Fruit fly (Drosophila melanogaster) whole organism, prepupa: ENCODE measurements around the gene bys.
A peak's percentile ranks its signal among the peaks of the same experiment; 100 is the strongest.

Experiments
- Blimp-1 ChIP-seq: fragments of 200-800 bp; sonication (Bioruptor generic); optimal IDR thresholded peaks from 3 replicates; lab custom pipeline; 2017; ENCODE audit warnings: missing biosample characterization, missing genetic modification characterization, mild to moderate bottlenecking, moderate library complexity, missing genetic modification reagents
- CG10669 ChIP-seq: fragments of 200-800 bp; sonication (Bioruptor generic); optimal IDR thresholded peaks from 3 replicates; lab custom pipeline; 2018; ENCODE audit warnings: missing biosample characterization, mild to moderate bottlenecking, missing genetic modification characterization, moderate library complexity
- CG11294 ChIP-seq: fragments of 200-800 bp; sonication (Bioruptor generic); IDR thresholded peaks from 2 replicates; pipeline ENCODE4 v1.3.6; 2022; ENCODE audit warnings: missing biosample characterization, missing genetic modification characterization
- CG11902 ChIP-seq: fragments of 200-800 bp; sonication (Bioruptor generic); optimal IDR thresholded peaks from 3 replicates; lab custom pipeline; 2016; ENCODE audit warnings: missing biosample characterization, missing genetic modification characterization
- CG1621 ChIP-seq: fragments of 200-800 bp; sonication (Bioruptor generic); optimal IDR thresholded peaks from 3 replicates; lab custom pipeline; 2018; ENCODE audit warnings: missing biosample characterization, mild to moderate bottlenecking, missing genetic modification characterization
- CG16779 ChIP-seq: fragments of 200-800 bp; sonication (Bioruptor generic); optimal IDR thresholded peaks from 3 replicates; lab custom pipeline; 2017; ENCODE audit warnings: missing biosample characterization, mild to moderate bottlenecking, missing genetic modification characterization
- CG3032 ChIP-seq: fragments of 200-800 bp; optimal IDR thresholded peaks from 2 replicates; lab custom pipeline; 2019; ENCODE audit warnings: missing biosample characterization, mild to moderate bottlenecking, missing genetic modification characterization, moderate library complexity
- CG34406 ChIP-seq: fragments of 200-800 bp; sonication (Bioruptor generic); optimal IDR thresholded peaks from 3 replicates; lab custom pipeline; 2016; ENCODE audit warnings: missing biosample characterization, missing genetic modification characterization
- CG4318 ChIP-seq: fragments of 200-800 bp; sonication (Bioruptor generic); optimal IDR thresholded peaks from 3 replicates; lab custom pipeline; 2017; ENCODE audit warnings: missing biosample characterization, mild to moderate bottlenecking, missing genetic modification characterization
- CG6792 ChIP-seq: fragments of 200-800 bp; sonication (Bioruptor generic); optimal IDR thresholded peaks from 3 replicates; lab custom pipeline; 2016; ENCODE audit warnings: missing biosample characterization, missing genetic modification characterization
- CG6808 ChIP-seq: fragments of 200-800 bp; sonication (Bioruptor generic); optimal IDR thresholded peaks from 3 replicates; lab custom pipeline; 2017; ENCODE audit warnings: missing biosample characterization, missing genetic modification characterization, mild to moderate bottlenecking, moderate library complexity, missing genetic modification reagents
- CG6854 ChIP-seq: fragments of 200-800 bp; sonication (Bioruptor generic); optimal IDR thresholded peaks from 2 replicates; lab custom pipeline; 2017; ENCODE audit warnings: missing biosample characterization, mild to moderate bottlenecking, missing genetic modification characterization
- CG8319 ChIP-seq: fragments of 200-800 bp; sonication (Bioruptor generic); optimal IDR thresholded peaks from 3 replicates; lab custom pipeline; 2016; ENCODE audit warnings: missing biosample characterization, missing genetic modification characterization
- CG8632 ChIP-seq: fragments of 200-800 bp; sonication (Bioruptor generic); optimal IDR thresholded peaks from 3 replicates; lab custom pipeline; 2016; ENCODE audit warnings: missing biosample characterization, missing genetic modification characterization
- CG9139 ChIP-seq: fragments of 200-800 bp; sonication (Bioruptor generic); optimal IDR thresholded peaks from 3 replicates; lab custom pipeline; 2017; ENCODE audit warnings: missing biosample characterization, mild to moderate bottlenecking, missing genetic modification characterization
- Eip78C ChIP-seq: fragments of 200-800 bp; sonication (Bioruptor generic); peaks from one replicate; lab custom pipeline; 2016; ENCODE audit warnings: missing biosample characterization, missing genetic modification characterization
- Eip93F ChIP-seq: fragments of 200-800 bp; sonication (Bioruptor generic); optimal IDR thresholded peaks from 2 replicates; lab custom pipeline; 2016; ENCODE audit warnings: missing biosample characterization, mild to moderate bottlenecking, missing genetic modification characterization
- Ets96B ChIP-seq: fragments of 200-800 bp; optimal IDR thresholded peaks from 2 replicates; lab custom pipeline; 2019; ENCODE audit warnings: missing biosample characterization, mild to moderate bottlenecking, missing genetic modification characterization, moderate library complexity
- Gug ChIP-seq: fragments of 200-800 bp; sonication (Bioruptor generic); IDR thresholded peaks from 2 replicates; pipeline ENCODE4 v1.3.6; 2022; ENCODE audit warnings: missing biosample characterization, missing genetic modification characterization
- Hr38 ChIP-seq: sonication (Bioruptor generic); optimal IDR thresholded peaks from 2 replicates; lab custom pipeline; 2016; ENCODE audit warnings: missing biosample characterization, missing genetic modification characterization
- Hr39 ChIP-seq: fragments of 200-800 bp; sonication (Bioruptor generic); optimal IDR thresholded peaks from 2 replicates; lab custom pipeline; 2016; ENCODE audit warnings: missing biosample characterization, missing genetic modification characterization
- Hr4 ChIP-seq: fragments of 200-800 bp; sonication (Bioruptor generic); optimal IDR thresholded peaks from 3 replicates; lab custom pipeline; 2016; ENCODE audit warnings: missing biosample characterization, missing genetic modification characterization
- Lpt ChIP-seq: fragments of 200-800 bp; sonication (Bioruptor generic); optimal IDR thresholded peaks from 3 replicates; lab custom pipeline; 2016; ENCODE audit warnings: missing biosample characterization, missing genetic modification characterization
- Met ChIP-seq: fragments of 200-800 bp; sonication (Bioruptor generic); optimal IDR thresholded peaks from 3 replicates; lab custom pipeline; 2016; ENCODE audit warnings: missing biosample characterization, missing genetic modification characterization
- OdsH ChIP-seq: fragments of 200-800 bp; sonication (Bioruptor generic); optimal IDR thresholded peaks from 3 replicates; lab custom pipeline; 2016; ENCODE audit warnings: missing biosample characterization, missing genetic modification characterization
- Sox102F ChIP-seq: fragments of 200-800 bp; sonication (Bioruptor generic); optimal IDR thresholded peaks from 2 replicates; lab custom pipeline; 2016; ENCODE audit warnings: missing biosample characterization, mild to moderate bottlenecking, missing genetic modification characterization
- Sox14 ChIP-seq: fragments of 200-800 bp; sonication (Bioruptor generic); optimal IDR thresholded peaks from 3 replicates; lab custom pipeline; 2016; ENCODE audit warnings: missing biosample characterization, missing genetic modification characterization
- Sox15 ChIP-seq: fragments of 200-800 bp; sonication (Bioruptor generic); optimal IDR thresholded peaks from 3 replicates; lab custom pipeline; 2016; ENCODE audit warnings: missing biosample characterization, missing genetic modification characterization
- achi ChIP-seq: fragments of 200-800 bp; sonication (Bioruptor generic); optimal IDR thresholded peaks from 3 replicates; lab custom pipeline; 2016; ENCODE audit warnings: missing biosample characterization, missing genetic modification characterization
- acj6 ChIP-seq: fragments of 200-800 bp; sonication (Bioruptor generic); optimal IDR thresholded peaks from 3 replicates; lab custom pipeline; 2016; ENCODE audit warnings: missing biosample characterization, missing genetic modification characterization
- cyc ChIP-seq: fragments of 200-800 bp; sonication (Bioruptor generic); optimal IDR thresholded peaks from 3 replicates; lab custom pipeline; 2016; ENCODE audit warnings: missing biosample characterization, missing genetic modification characterization
- dac ChIP-seq: fragments of 200-800 bp; sonication (Bioruptor generic); optimal IDR thresholded peaks from 2 replicates; lab custom pipeline; 2017; ENCODE audit warnings: missing biosample characterization, mild to moderate bottlenecking, missing genetic modification characterization
- dsx ChIP-seq: fragments of 200-800 bp; optimal IDR thresholded peaks from 3 replicates; lab custom pipeline; 2019; ENCODE audit warnings: missing biosample characterization, mild to moderate bottlenecking, missing genetic modification characterization, moderate library complexity; ENCODE audit not compliant: poor library complexity, severe bottlenecking
- eg ChIP-seq: fragments of 200-800 bp; sonication (Bioruptor generic); IDR thresholded peaks from 3 replicates; pipeline ENCODE4 v1.3.6; 2022; ENCODE audit warnings: missing biosample characterization, missing genetic modification characterization
- esn ChIP-seq: fragments of 200-800 bp; sonication (Bioruptor generic); optimal IDR thresholded peaks from 2 replicates; lab custom pipeline; 2016; ENCODE audit warnings: missing biosample characterization, mild to moderate bottlenecking, missing genetic modification characterization, moderate library complexity
- fd59A ChIP-seq: fragments of 200-800 bp; sonication (Bioruptor generic); optimal IDR thresholded peaks from 2 replicates; lab custom pipeline; 2017; ENCODE audit warnings: missing biosample characterization, mild to moderate bottlenecking, missing genetic modification characterization, missing genetic modification reagents
- fd85E ChIP-seq: fragments of 200-800 bp; sonication (Bioruptor generic); optimal IDR thresholded peaks from 3 replicates; lab custom pipeline; 2016; ENCODE audit warnings: missing biosample characterization, missing genetic modification characterization
- fkh ChIP-seq: fragments of 200-800 bp; sonication (Bioruptor generic); optimal IDR thresholded peaks from 3 replicates; lab custom pipeline; 2017; ENCODE audit warnings: missing biosample characterization, mild to moderate bottlenecking, missing genetic modification characterization, moderate library complexity
- lz ChIP-seq: fragments of 200-800 bp; sonication (Bioruptor generic); optimal IDR thresholded peaks from 3 replicates; lab custom pipeline; 2016; ENCODE audit warnings: missing biosample characterization, missing genetic modification characterization
- net ChIP-seq: fragments of 200-800 bp; sonication (Bioruptor generic); optimal IDR thresholded peaks from 3 replicates; lab custom pipeline; 2016; ENCODE audit warnings: missing biosample characterization, missing genetic modification characterization
- pdm3 ChIP-seq: fragments of 200-800 bp; sonication (Bioruptor generic); optimal IDR thresholded peaks from 3 replicates; lab custom pipeline; 2016; ENCODE audit warnings: missing biosample characterization, missing genetic modification characterization
- salr ChIP-seq, 2 experiments: fragments of 200-800 bp; sonication (Bioruptor generic); optimal IDR thresholded peaks; 3 replicates each; lab custom pipeline; 2016 to 2018; ENCODE audit warnings: missing biosample characterization in 2 of 2, missing genetic modification characterization in 2 of 2, mild to moderate bottlenecking in 1 of 2
- spab ChIP-seq: fragments of 200-800 bp; sonication (Bioruptor generic); optimal IDR thresholded peaks from 2 replicates; lab custom pipeline; 2017; ENCODE audit warnings: missing biosample characterization, mild to moderate bottlenecking, missing genetic modification characterization, missing genetic modification reagents
- ss ChIP-seq, 2 experiments: fragments of 200-800 bp; sonication (Bioruptor generic); optimal IDR thresholded peaks; 2 replicates in 1 of 2; 3 replicates in 1 of 2; lab custom pipeline; 2017 to 2018; ENCODE audit warnings: mild to moderate bottlenecking in 2 of 2, missing biosample characterization in 2 of 2, missing genetic modification characterization in 2 of 2, moderate library complexity in 1 of 2
- topi ChIP-seq: fragments of 200-800 bp; sonication (Bioruptor generic); optimal IDR thresholded peaks from 3 replicates; lab custom pipeline; 2016; ENCODE audit warnings: missing biosample characterization, missing genetic modification characterization
- vri ChIP-seq: fragments of 200-800 bp; sonication (Bioruptor generic); optimal IDR thresholded peaks from 3 replicates; lab custom pipeline; 2016; ENCODE audit warnings: missing biosample characterization, mild to moderate bottlenecking, missing genetic modification characterization

Gene bys

dm6 chrX:7933210-7933915 lies 31.7 kb downstream of the bys start, which contains the start of the genes Dhdds and RpS14a (continued):
- TF ChIP-seq Met (peak; percentile 52), CG6854 (GFP tag; lab: Kevin White, UChicago) (peak; percentile 74), topi (GFP tag; lab: Kevin White, UChicago) (peak; percentile 54), CG8319 (no peak), Sox102F (GFP tag; lab: Kevin White, UChicago) (peak; percentile 46), CG11902 (GFP tag; lab: Kevin White, UChicago) (no peak), fkh (peak; percentile 51), lz (GFP tag; lab: Kevin White, UChicago) (peak; percentile 70), CG6808 (peak; percentile 44), fd85E (GFP tag; lab: Kevin White, UChicago) (no peak), CG4318 (GFP tag; lab: Kevin White, UChicago) (no peak), CG34406 (GFP tag; lab: Kevin White, UChicago) (peak; percentile 54), vri (GFP tag; lab: Kevin White, UChicago) (peak; percentile 17), Gug (GFP tag; lab: Robert Waterston, UW) (no peak), Sox14 (peak; percentile 4), Ets96B (tag; lab: Kevin White, UChicago) (no peak), spab (GFP tag; lab: Kevin White, UChicago) (no peak), CG1621 (tag; lab: Kevin White, UChicago) (no peak)

- TF ChIP-seq fd59A (GFP tag; lab: Kevin White, UChicago): peak; percentile 39
- peak; percentile 48 for TF ChIP-seq Sox14
- peak; percentile 18 for TF ChIP-seq CG8319
- TF ChIP-seq achi (GFP tag; lab: Kevin White, UChicago): peak; percentile 64
- peak; percentile 77 for TF ChIP-seq Eip78C
- no peak; the same call in 1 of the 2 replicates for TF ChIP-seq Gug (GFP tag; lab: Robert Waterston, UW)
- peak; percentile 71 for TF ChIP-seq topi (GFP tag; lab: Kevin White, UChicago)
- TF ChIP-seq CG9139 (GFP tag; lab: Kevin White, UChicago): peak; percentile 62
- TF ChIP-seq esn: peak; percentile 77
- TF ChIP-seq Hr39 (GFP tag; lab: Kevin White, UChicago): peak; percentile 49
- TF ChIP-seq Met: peak; percentile 68
- no peak for TF ChIP-seq Hr4 (GFP tag; lab: Kevin White, UChicago)
- peak; percentile 66 for TF ChIP-seq cyc (GFP tag; lab: Kevin White, UChicago)
- TF ChIP-seq CG6808: peak; percentile 62
- peak; percentile 54 for TF ChIP-seq CG6792 (GFP tag; lab: Kevin White, UChicago)
- TF ChIP-seq Sox15 (GFP tag; lab: Kevin White, UChicago): no peak
- TF ChIP-seq fkh: peak; percentile 60
- peak; percentile 8 for TF ChIP-seq dsx (GFP tag; lab: Kevin White, UChicago)
- peak; percentile 43 for TF ChIP-seq dac (GFP tag; lab: Kevin White, UChicago)
- TF ChIP-seq CG8632 (GFP tag; lab: Kevin White, UChicago): peak; percentile 57
- no peak for TF ChIP-seq Lpt (GFP tag; lab: Kevin White, UChicago)
- peak; percentile 59 to 70 for TF ChIP-seq ss (GFP tag; optimal IDR thresholded peaks at IDR 0.05; lab: Kevin White, UChicago)
- no peak for TF ChIP-seq Hr38 (GFP tag; lab: Kevin White, UChicago)
- peak; percentile 58 for TF ChIP-seq Sox102F (GFP tag; lab: Kevin White, UChicago)
- peak; percentile 49 for TF ChIP-seq vri (GFP tag; lab: Kevin White, UChicago)
- no peak for TF ChIP-seq CG4318 (GFP tag; lab: Kevin White, UChicago)
- no peak for TF ChIP-seq Eip93F
- peak; percentile 46 for TF ChIP-seq CG3032
- TF ChIP-seq fd85E (GFP tag; lab: Kevin White, UChicago): peak; percentile 11
- peak; percentile 63 for TF ChIP-seq CG34406 (GFP tag; lab: Kevin White, UChicago)
- peak; percentile 75 for TF ChIP-seq eg (GFP tag; lab: Robert Waterston, UW)
- peak; percentile 56 for TF ChIP-seq OdsH
- TF ChIP-seq CG10669 (GFP tag; lab: Kevin White, UChicago): peak; percentile 28
- peak; percentile 25 for TF ChIP-seq acj6 (GFP tag; lab: Kevin White, UChicago)
- TF ChIP-seq spab (GFP tag; lab: Kevin White, UChicago): peak; percentile 7
- peak; percentile 4 to 57 for TF ChIP-seq salr (GFP tag; optimal IDR thresholded peaks at IDR 0.05; lab: Kevin White, UChicago)
- peak; percentile 67 for TF ChIP-seq net (GFP tag; lab: Kevin White, UChicago)
- peak; percentile 11 for TF ChIP-seq CG16779 (tag; lab: Kevin White, UChicago)
- TF ChIP-seq pdm3 (GFP tag; lab: Kevin White, UChicago): peak; percentile 54
- TF ChIP-seq Blimp-1 (GFP tag; lab: Kevin White, UChicago): no peak
- no peak for TF ChIP-seq CG11294 (GFP tag; lab: Robert Waterston, UW)
- TF ChIP-seq CG1621 (tag; lab: Kevin White, UChicago): peak; percentile 54
Measured at dm6 chrX:7934679-7935078, 33.0 kb downstream of the bys start, which contains the start of gene RpS14b. Gene RpS14b, plus strand, starts transcription at chrX:7934898.
